Worm (Caenorhabditis elegans) whole organism, late embryonic: ENCODE data around the gene K08D8.7.

Experiments used
- ama-1 ChIP-seq: fragments of 150-350 bp; optimal IDR thresholded peaks from 2 replicates; lab custom pipeline; 2014
- elt-2 ChIP-seq: sonication (generic microtip); optimal IDR thresholded peaks from 2 replicates; lab custom pipeline; 2016; ENCODE audit warnings: missing genetic modification reagents, missing genetic modification characterization, missing compliant biosample characterization
- ets-4 ChIP-seq: sonication (generic microtip); optimal IDR thresholded peaks from 2 replicates; lab custom pipeline; 2016; ENCODE audit warnings: missing genetic modification characterization, missing compliant biosample characterization
- fax-1 ChIP-seq: sonication (generic microtip); optimal IDR thresholded peaks from 2 replicates; lab custom pipeline; 2016; ENCODE audit warnings: missing genotype, missing genetic modification characterization, missing compliant biosample characterization
- nfya-1 ChIP-seq: sonication (generic microtip); optimal IDR thresholded peaks from 2 replicates; lab custom pipeline; 2017; ENCODE audit warnings: missing genetic modification characterization, mild to moderate bottlenecking, missing compliant biosample characterization, antibody characterized with exemption, moderate library complexity
- pag-3 ChIP-seq: sonication (generic microtip); optimal IDR thresholded peaks from 2 replicates; lab custom pipeline; 2016; ENCODE audit warnings: missing compliant biosample characterization, missing genetic modification characterization, borderline replicate concordance
- pat-9 ChIP-seq: fragments of 200-800 bp; sonication (Bioruptor generic); optimal IDR thresholded peaks from 2 replicates; lab custom pipeline; 2018; ENCODE audit warnings: mild to moderate bottlenecking, missing genetic modification characterization, moderate library complexity, missing compliant biosample characterization
- pha-4 ChIP-seq: fragments of 150-350 bp; optimal IDR thresholded peaks from 2 replicates; lab custom pipeline; 2018; ENCODE audit warnings: missing biosample characterization, missing genetic modification reagents, missing genetic modification characterization
- pros-1 ChIP-seq: fragments of 150-350 bp; optimal IDR thresholded peaks from 2 replicates; lab custom pipeline; 2014; ENCODE audit warnings: missing biosample characterization, missing genetic modification reagents, missing genetic modification characterization
- ztf-16 ChIP-seq: sonication (generic microtip); optimal IDR thresholded peaks from 2 replicates; lab custom pipeline; 2017; ENCODE audit warnings: missing genetic modification characterization, missing compliant biosample characterization

DNA sequence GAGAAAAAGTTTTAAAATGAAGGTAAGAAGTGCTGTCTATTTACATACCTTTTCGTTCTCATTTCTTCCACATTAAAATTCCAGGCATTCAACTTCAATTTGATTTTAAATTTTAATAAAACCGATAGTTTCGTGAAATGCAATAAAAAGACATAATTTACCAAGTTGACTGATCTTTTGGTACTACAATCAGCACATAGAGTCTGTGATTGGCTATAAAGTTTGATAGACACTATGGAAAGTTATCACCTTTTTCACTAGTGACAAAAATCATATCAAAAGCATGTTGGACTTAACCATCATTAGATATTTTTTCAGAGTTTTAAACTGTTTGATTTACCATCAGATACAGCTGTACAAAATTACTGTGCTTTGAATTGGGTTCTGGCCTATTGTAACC lies 18.8 kb downstream of the K08D8.7 start, which contains the start of gene srz-15:
- no peak for TF ChIP-seq fax-1 (tag; lab: Kevin White, UChicago)
- no peak for TF ChIP-seq nfya-1 (tag; lab: Kevin White, UChicago)
- TF ChIP-seq pros-1 (tag; lab: Kevin White, UChicago): no peak
- no peak for TF ChIP-seq ama-1 (lab: Kevin White, UChicago)
- TF ChIP-seq elt-2 (tag; lab: Kevin White, UChicago): no peak
- TF ChIP-seq ets-4 (tag; lab: Kevin White, UChicago): no peak
- TF ChIP-seq ztf-16: no peak
- no peak for TF ChIP-seq pag-3
- TF ChIP-seq pha-4 (tag; lab: Kevin White, UChicago): no peak
- TF ChIP-seq pat-9 (tag; lab: Kevin White, UChicago): no peak
